Worm (Caenorhabditis elegans) whole organism, young adult: ENCODE data around the gene K08C7.4.

Experiments used
- die-1 ChIP-seq: sonication (generic microtip); optimal IDR thresholded peaks from 2 replicates; lab custom pipeline; 2016; ENCODE audit warnings: missing genotype, mild to moderate bottlenecking, missing genetic modification characterization, missing compliant biosample characterization
- sea-2 ChIP-seq: fragments of 200-800 bp; sonication (Bioruptor generic); IDR thresholded peaks from 2 replicates; pipeline ENCODE4 v1.3.6; 2022; ENCODE audit warnings: missing genetic modification characterization, missing compliant biosample characterization

- no peak for TF ChIP-seq die-1
- no peak for TF ChIP-seq sea-2 (GFP tag; lab: Robert Waterston, UW)
Observed at ce11 chrIV:10718865-10719264, 38.6 kb upstream of the K08C7.4 start.
